Worm (Caenorhabditis elegans) whole organism, mixed stage, embryonic: ENCODE results near the gene clh-4.

Experiments
- mab-5 ChIP-seq: fragments of 150-350 bp; optimal IDR thresholded peaks from 2 replicates; lab custom pipeline; 2014; ENCODE audit warnings: missing biosample characterization, missing genetic modification characterization
- nhr-76 ChIP-seq: sonication (generic microtip); optimal IDR thresholded peaks from 2 replicates; lab custom pipeline; 2017; ENCODE audit warnings: missing biosample characterization, missing genetic modification characterization
- pha-4 ChIP-seq: fragments of 150-350 bp; optimal IDR thresholded peaks from 2 replicates; lab custom pipeline; 2018; ENCODE audit warnings: missing biosample characterization, missing genetic modification reagents, missing genetic modification characterization
- unc-62 ChIP-seq: fragments of 150-350 bp; optimal IDR thresholded peaks from 2 replicates; lab custom pipeline; 2014; ENCODE audit warnings: missing biosample characterization, missing genetic modification reagents, missing genetic modification characterization
- zip-8 ChIP-seq: fragments of 150-350 bp; optimal IDR thresholded peaks from 2 replicates; lab custom pipeline; 2014; ENCODE audit warnings: missing biosample characterization, missing genetic modification characterization
- ztf-11 ChIP-seq: fragments of 150-350 bp; optimal IDR thresholded peaks from 2 replicates; lab custom pipeline; 2014; ENCODE audit warnings: missing biosample characterization, missing genetic modification characterization

- TF ChIP-seq nhr-76 (tag; lab: Kevin White, UChicago) (no peak), pha-4 (tag; lab: Kevin White, UChicago) (no peak), mab-5 (tag; lab: Kevin White, UChicago) (no peak), unc-62 (GFP tag; lab: Kevin White, UChicago) (no peak), ztf-11 (tag; lab: Kevin White, UChicago) (no peak), zip-8 (tag; lab: Kevin White, UChicago) (no peak)
Measured at ce11 chrX:4146046-4146445, 45.7 kb upstream of the clh-4 start.
